Fruit fly (Drosophila melanogaster) whole organism, prepupa: ENCODE data around the gene Girdin.

Experiments
- Blimp-1 ChIP-seq: fragments of 200-800 bp; sonication (Bioruptor generic); optimal IDR thresholded peaks from 3 replicates; lab custom pipeline; 2017; ENCODE audit warnings: missing biosample characterization, missing genetic modification characterization, mild to moderate bottlenecking, moderate library complexity, missing genetic modification reagents
- CG10669 ChIP-seq: fragments of 200-800 bp; sonication (Bioruptor generic); optimal IDR thresholded peaks from 3 replicates; lab custom pipeline; 2018; ENCODE audit warnings: missing biosample characterization, mild to moderate bottlenecking, missing genetic modification characterization, moderate library complexity
- CG32006 ChIP-seq: fragments of 200-800 bp; sonication (Bioruptor generic); optimal IDR thresholded peaks from 3 replicates; lab custom pipeline; 2017; ENCODE audit warnings: missing biosample characterization, mild to moderate bottlenecking, missing genetic modification characterization
- CG6163 ChIP-seq: fragments of 200-800 bp; sonication (Bioruptor generic); IDR thresholded peaks from 3 replicates; pipeline ENCODE4 v1.3.6; 2022; ENCODE audit warnings: missing biosample characterization, missing genetic modification characterization
- CG6792 ChIP-seq: fragments of 200-800 bp; sonication (Bioruptor generic); optimal IDR thresholded peaks from 3 replicates; lab custom pipeline; 2016; ENCODE audit warnings: missing biosample characterization, missing genetic modification characterization
- CG6808 ChIP-seq: fragments of 200-800 bp; sonication (Bioruptor generic); optimal IDR thresholded peaks from 3 replicates; lab custom pipeline; 2017; ENCODE audit warnings: missing biosample characterization, missing genetic modification characterization, mild to moderate bottlenecking, moderate library complexity, missing genetic modification reagents
- CG6854 ChIP-seq: fragments of 200-800 bp; sonication (Bioruptor generic); optimal IDR thresholded peaks from 2 replicates; lab custom pipeline; 2017; ENCODE audit warnings: missing biosample characterization, mild to moderate bottlenecking, missing genetic modification characterization
- CG8119 ChIP-seq: fragments of 200-800 bp; sonication (Bioruptor generic); IDR thresholded peaks from 3 replicates; pipeline ENCODE4 v1.3.6; 2022; ENCODE audit warnings: missing biosample characterization, missing genetic modification characterization
- Hr39 ChIP-seq: fragments of 200-800 bp; sonication (Bioruptor generic); optimal IDR thresholded peaks from 2 replicates; lab custom pipeline; 2016; ENCODE audit warnings: missing biosample characterization, missing genetic modification characterization
- Met ChIP-seq: fragments of 200-800 bp; sonication (Bioruptor generic); optimal IDR thresholded peaks from 3 replicates; lab custom pipeline; 2016; ENCODE audit warnings: missing biosample characterization, missing genetic modification characterization
- lz ChIP-seq: fragments of 200-800 bp; sonication (Bioruptor generic); optimal IDR thresholded peaks from 3 replicates; lab custom pipeline; 2016; ENCODE audit warnings: missing biosample characterization, missing genetic modification characterization
- salr ChIP-seq, 2 experiments: fragments of 200-800 bp; sonication (Bioruptor generic); optimal IDR thresholded peaks; 3 replicates each; lab custom pipeline; 2016 to 2018; ENCODE audit warnings: missing biosample characterization in 2 of 2, missing genetic modification characterization in 2 of 2, mild to moderate bottlenecking in 1 of 2
- spab ChIP-seq: fragments of 200-800 bp; sonication (Bioruptor generic); optimal IDR thresholded peaks from 2 replicates; lab custom pipeline; 2017; ENCODE audit warnings: missing biosample characterization, mild to moderate bottlenecking, missing genetic modification characterization, missing genetic modification reagents

- no peak for TF ChIP-seq CG8119 (GFP tag; lab: Robert Waterston, UW)
- no peak for TF ChIP-seq CG6163 (GFP tag; lab: Robert Waterston, UW)
- TF ChIP-seq CG32006 (GFP tag; lab: Kevin White, UChicago): no peak
- no peak for TF ChIP-seq CG6854 (GFP tag; lab: Kevin White, UChicago)
- TF ChIP-seq Met (GFP tag; lab: Kevin White, UChicago): no peak
- TF ChIP-seq CG6792 (GFP tag; lab: Kevin White, UChicago): no peak
- no peak for TF ChIP-seq CG6808 (GFP tag; lab: Kevin White, UChicago)
- no peak for TF ChIP-seq lz (GFP tag; lab: Kevin White, UChicago)
- TF ChIP-seq spab: no peak
- no peak for TF ChIP-seq Hr39
- no peak for TF ChIP-seq CG10669 (GFP tag; lab: Kevin White, UChicago)
- TF ChIP-seq salr (GFP tag; optimal IDR thresholded peaks at IDR 0.05; lab: Kevin White, UChicago): no peak
- TF ChIP-seq Blimp-1: no peak
Observed at dm6 chr3L:3162584-3162983, 16.1 kb upstream of the Girdin start.
